Fruit fly (Drosophila melanogaster): ENCODE data around the gene CG10859.

CG10859 gene

dm6 chr2L:13394903-13395302 is 3.6 kb downstream of the CG10859 start, which contains the start of gene RpL24 (continued):
- TF ChIP-seq CG34376 (GFP tag; optimal IDR thresholded peaks at IDR 0.05) (peak; percentile 98), ATbp (GFP tag; optimal IDR thresholded peaks at IDR 0.05) (peak; percentile 92), gt (GFP tag; IDR thresholded peaks at IDR 0.05) (no peak), ken (GFP tag; IDR thresholded peaks at IDR 0.05) (peak; percentile 90), CkIIα-i1 (GFP tag; IDR thresholded peaks at IDR 0.05) (no peak), HmgZ (tag; optimal IDR thresholded peaks at IDR 0.05) (peak; percentile 90), CG7556 (GFP tag; optimal IDR thresholded peaks at IDR 0.05) (peak; percentile 71), cg (GFP tag; optimal IDR thresholded peaks at IDR 0.05) (no peak), Dip2 (GFP tag; IDR thresholded peaks at IDR 0.05) (no peak), CG17328 (GFP tag; IDR thresholded peaks at IDR 0.05) (peak; percentile 96), CG31224 (GFP tag; IDR thresholded peaks at IDR 0.05) (peak; percentile 76), grau (tag; optimal IDR thresholded peaks at IDR 0.05) (peak; percentile 81), Atf-2 (GFP tag; optimal IDR thresholded peaks at IDR 0.05) (peak; percentile 83), E2f1 (GFP tag; IDR thresholded peaks at IDR 0.05) (peak; percentile 74), Dek (tag; optimal IDR thresholded peaks at IDR 0.05) (peak; percentile 74), sens (GFP tag) (peak; percentile 97), klu (GFP tag; IDR thresholded peaks at IDR 0.05) (peak; percentile 22; the same call in 1 of the 2 replicates), bcd (GFP tag; optimal IDR thresholded peaks at IDR 0.05) (peak; percentile 95), CG10462 (GFP tag; optimal IDR thresholded peaks at IDR 0.05) (peak; percentile 57), CG1647 (GFP tag; optimal IDR thresholded peaks at IDR 0.05) (peak; percentile 77), Jarid2 (GFP tag; optimal IDR thresholded peaks at IDR 0.05) (peak; percentile 80), jing (GFP tag; optimal IDR thresholded peaks at IDR 0.05) (peak; percentile 46), CG33557 (GFP tag; optimal IDR thresholded peaks at IDR 0.05) (peak; percentile 83), CG16813 (GFP tag; IDR thresholded peaks at IDR 0.05; ENCODE audit: partially characterized antibody) (no peak), MESR4 (GFP tag; optimal IDR thresholded peaks at IDR 0.05) (peak; percentile 100), emc (GFP tag; optimal IDR thresholded peaks at IDR 0.05) (peak; percentile 82), CG6813 (GFP tag; optimal IDR thresholded peaks at IDR 0.05) (peak; percentile 97), tup (GFP tag; optimal IDR thresholded peaks at IDR 0.05) (peak; percentile 74), Taf1 (GFP tag; IDR thresholded peaks at IDR 0.05) (peak; percentile 53; the same call in 1 of the 2 replicates), CG2889 (GFP tag; IDR thresholded peaks at IDR 0.05) (peak; percentile 53; the same call in 1 of the 3 replicates), Mrtf (GFP tag; IDR thresholded peaks at IDR 0.05) (peak; percentile 59; the same call in 2 of the 3 replicates), sd (tag; optimal IDR thresholded peaks at IDR 0.05) (no peak), Lim3 (GFP tag; IDR thresholded peaks at IDR 0.05) (no peak), fd96Cb (tag; optimal IDR thresholded peaks at IDR 0.05) (peak; percentile 50), HLH3B (GFP tag; IDR thresholded peaks at IDR 0.05) (peak; percentile 78), hb (GFP tag; IDR thresholded peaks at IDR 0.05; ENCODE audit: partially characterized antibody) (no peak), CG17612 (GFP tag; IDR thresholded peaks at IDR 0.05) (peak; percentile 71; the same call in 1 of the 2 replicates), Hey (tag; optimal IDR thresholded peaks at IDR 0.05) (peak; percentile 85), D (optimal IDR thresholded peaks at IDR 0.05) (no peak), D (GFP tag; optimal IDR thresholded peaks at IDR 0.05) (peak; percentile 86), mirr (GFP tag; optimal IDR thresholded peaks at IDR 0.05) (peak; percentile 97), CG9609 (GFP tag; optimal IDR thresholded peaks at IDR 0.05) (peak; percentile 85), sc (optimal IDR thresholded peaks at IDR 0.05) (no peak), sc (GFP tag; optimal IDR thresholded peaks at IDR 0.05) (peak; percentile 88), CG6272 (GFP tag; IDR thresholded peaks at IDR 0.05) (peak; percentile 64; the same call in 1 of the 2 replicates), Sox102F (GFP tag; optimal IDR thresholded peaks at IDR 0.05) (peak; percentile 70), MBD-R2 (GFP tag; IDR thresholded peaks at IDR 0.05) (peak; percentile 71), Ravus (GFP tag; IDR thresholded peaks at IDR 0.05) (peak; percentile 40; the same call in 1 of the 2 replicates), CG4730 (GFP tag; IDR thresholded peaks at IDR 0.05) (no peak), tna (GFP tag; IDR thresholded peaks at IDR 0.05; ENCODE audit: partially characterized antibody) (no peak), az2 (GFP tag; optimal IDR thresholded peaks at IDR 0.05) (peak; percentile 82), CG17912 (GFP tag; optimal IDR thresholded peaks at IDR 0.05) (peak; percentile 97)

All from whole organism, embryonic.